Fruit fly (Drosophila melanogaster) ovary, adult (tissue): ENCODE results near the gene CG13877.

Experiments
- CG17801 ChIP-seq: fragments of 200-800 bp; optimal IDR thresholded peaks from 2 replicates; lab custom pipeline; 2019; ENCODE audit warnings: missing biosample characterization, mild to moderate bottlenecking, missing genetic modification characterization, moderate library complexity; ENCODE audit not compliant: partially characterized antibody

Gene CG13877

DNA sequence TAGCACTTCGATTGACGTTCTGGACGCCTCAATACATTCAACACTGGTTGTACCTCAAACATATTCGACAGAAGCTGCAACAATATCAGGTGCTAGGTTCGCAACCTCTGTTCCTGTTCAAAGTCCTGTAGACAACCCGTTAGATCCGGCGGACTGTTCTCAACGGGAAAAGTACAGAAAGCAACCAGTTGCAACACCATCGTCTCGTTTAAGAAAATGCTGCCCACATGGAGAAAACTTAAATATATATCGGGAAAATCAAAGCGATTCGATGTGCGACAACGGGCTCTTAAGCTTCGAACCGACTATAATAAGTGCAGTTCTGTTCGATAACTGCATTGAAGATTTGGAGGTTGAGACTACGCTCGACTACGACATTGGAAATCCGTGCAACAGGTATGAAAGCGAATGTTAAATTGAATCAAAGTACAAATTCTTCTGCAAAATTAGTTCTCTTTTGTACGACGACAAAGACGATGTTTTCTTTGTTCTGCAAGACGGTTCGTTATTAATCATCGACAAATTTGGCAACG lies 30.4 kb downstream of the CG13877 start:
- TF ChIP-seq CG17801, result no peak

DNA sequence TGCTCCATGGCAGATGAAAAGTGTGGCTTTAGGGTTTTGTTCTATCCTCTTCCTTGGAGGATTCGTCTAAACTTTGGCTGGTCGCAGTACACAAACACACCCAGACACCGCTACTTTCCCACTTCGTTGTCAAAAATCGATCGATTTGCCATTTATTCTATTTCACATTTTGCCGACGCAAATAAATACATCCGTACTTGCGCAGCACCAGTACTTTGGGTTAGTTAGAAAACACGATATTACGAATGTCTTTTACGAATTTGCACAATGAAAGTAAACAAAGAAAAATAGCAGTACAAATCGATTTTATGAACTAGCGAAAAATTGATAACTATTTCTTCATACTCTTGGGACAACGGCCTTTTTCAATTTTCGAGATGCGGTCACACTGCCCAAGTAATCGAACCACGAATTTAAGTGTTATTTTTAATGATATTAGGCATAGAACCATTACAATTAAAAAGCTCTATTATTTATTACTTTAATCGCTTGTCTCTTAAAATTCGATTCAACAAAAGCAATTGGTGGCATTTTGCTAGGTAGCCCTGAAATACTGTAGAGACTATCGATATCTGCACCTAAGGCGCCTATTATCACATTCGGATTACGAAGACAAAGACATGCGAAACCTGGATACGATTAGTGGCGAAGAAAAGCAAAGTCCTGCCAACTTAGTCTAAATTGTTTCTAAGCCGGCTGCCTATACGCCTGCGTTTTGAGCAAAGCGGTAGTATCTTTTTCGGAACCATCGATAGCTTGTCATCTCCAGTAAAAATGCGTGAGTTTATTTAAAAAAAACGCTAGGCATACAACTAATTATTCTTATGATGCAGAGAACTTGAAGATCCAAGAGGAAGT lies 40.0 kb downstream of the CG13877 start, which contains the start of the genes DIP2 and wac:
TSS of gene DIP2 (minus strand) at position 337 of the 858 bp plus-strand sequence.
TSS of gene wac (plus strand) at position 559 of the 858 bp plus-strand sequence.
- TF ChIP-seq CG17801, result peak; percentile 33

DNA sequence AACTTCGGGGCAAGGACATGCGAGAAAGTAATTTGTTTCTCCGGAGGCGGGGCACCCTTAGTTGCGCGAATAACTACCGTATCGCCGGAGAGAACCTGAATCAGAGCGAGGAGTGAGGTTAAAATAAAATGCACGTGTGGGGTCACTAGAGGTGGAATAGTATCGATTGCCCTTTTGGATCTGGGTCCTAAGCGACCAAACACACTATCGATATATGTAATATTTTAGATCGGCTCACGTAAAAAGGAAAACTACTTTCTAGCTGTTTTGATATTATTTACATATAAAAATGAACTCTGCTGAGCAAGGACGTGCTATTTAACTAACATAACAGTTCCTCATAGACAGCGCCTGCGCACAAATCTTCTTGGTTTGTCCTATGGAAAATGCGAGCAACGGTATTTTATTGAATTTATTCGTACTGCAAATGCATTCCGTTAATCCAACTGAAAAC lies 44.9 kb downstream of the CG13877 start:
- no peak for TF ChIP-seq CG17801

DNA sequence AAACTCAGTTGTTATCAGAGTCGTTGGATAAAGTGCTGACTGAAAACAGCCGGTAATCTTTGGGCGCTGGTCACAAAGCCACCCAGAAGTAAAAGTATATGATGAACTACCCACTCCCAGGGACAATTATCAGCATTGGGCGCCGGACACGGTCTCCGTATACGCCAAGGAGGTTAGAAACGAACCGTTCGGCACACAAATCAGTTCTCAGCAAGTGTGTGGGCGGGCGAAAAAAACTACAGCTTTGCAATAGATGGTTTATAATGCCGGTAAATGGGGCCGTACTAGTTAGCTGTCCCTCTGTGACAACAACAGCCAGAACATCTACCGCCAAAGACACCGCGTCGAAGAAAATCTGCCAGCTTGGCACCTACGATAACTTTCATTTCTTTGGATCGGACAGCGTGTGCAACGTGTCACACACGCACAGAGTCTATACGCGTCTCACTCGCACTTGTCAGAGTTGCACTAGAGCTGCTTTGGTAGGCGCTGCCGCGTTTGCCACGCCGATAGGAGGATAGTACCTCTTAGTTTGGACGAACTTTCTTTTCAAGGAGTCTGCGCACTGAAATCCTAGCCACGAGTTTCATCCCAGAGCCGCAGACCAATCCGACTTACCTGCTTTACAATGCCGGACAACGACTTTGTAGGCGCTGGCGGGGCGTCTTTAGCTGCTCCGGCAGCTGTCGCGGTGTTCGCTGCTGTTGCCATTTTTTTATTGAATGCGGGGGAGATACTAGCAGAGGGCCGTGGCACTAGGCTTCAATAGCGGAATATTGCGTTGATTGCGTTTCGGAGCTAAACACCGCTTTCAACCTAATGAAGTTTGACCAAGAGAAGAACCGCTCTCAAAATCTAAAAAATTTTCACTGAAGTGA lies 45.9 kb downstream of the CG13877 start:
- no peak for TF ChIP-seq CG17801

DNA sequence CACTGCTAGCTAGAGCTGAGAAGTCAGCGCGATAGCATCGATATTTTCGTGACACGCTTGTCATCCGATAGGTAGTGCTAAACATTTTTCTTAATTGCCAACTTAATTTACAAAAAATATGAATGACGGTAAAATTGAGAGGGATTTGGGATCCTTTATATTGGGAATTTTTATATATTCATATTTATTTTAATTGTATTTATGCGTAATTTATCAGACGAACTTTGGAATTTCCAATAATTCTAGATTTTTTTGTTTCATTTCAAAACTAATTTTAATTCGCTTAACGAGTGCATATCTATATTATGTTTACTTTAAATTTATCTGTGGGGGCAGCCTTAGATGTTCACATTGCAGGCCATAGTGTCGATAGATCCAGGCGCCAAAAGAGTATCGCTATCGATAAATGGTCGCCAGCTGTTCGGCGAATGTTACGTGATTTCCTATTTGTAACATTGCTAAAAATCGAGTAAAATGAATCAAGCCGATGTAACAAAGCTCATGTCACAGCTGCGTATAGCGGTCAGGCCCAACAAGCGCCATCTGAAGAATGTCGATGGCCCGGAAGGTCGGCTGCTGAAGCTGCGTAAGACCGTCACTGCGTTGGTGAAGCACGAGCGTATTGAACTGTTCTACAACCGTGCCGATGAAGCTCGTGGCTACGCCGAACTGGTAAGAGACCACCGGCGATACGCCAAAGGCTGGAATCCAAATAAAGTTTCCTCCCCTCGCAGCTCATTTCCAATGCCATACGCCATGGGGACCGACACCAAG lies 46.7 kb downstream of the CG13877 start, which contains the start of the genes Tudor-SN and mRpL17:
TSS of gene Tudor-SN (minus strand) at position 3 of the 774 bp plus-strand sequence.
TSS of gene mRpL17 (plus strand) at position 402 of the 774 bp plus-strand sequence.
- TF ChIP-seq CG17801, result no peak

dm6 chr3L:265808-266207 lies 47.9 kb downstream of the CG13877 start, which contains the start of gene CG34263:
Gene CG34263 (minus strand): TSS chr3L:265908.
- TF ChIP-seq CG17801, result no peak

- TF ChIP-seq CG17801, result no peak
Measured at dm6 chr3L:267083-267482, 49.2 kb downstream of the CG13877 start, which contains the start of gene miple1. Gene miple1 (plus strand): TSS chr3L:267299.

- TF ChIP-seq CG17801, result no peak
Measured at dm6 chr3L:267618-268017, 49.8 kb downstream of the CG13877 start.
